Worm (Caenorhabditis elegans) whole organism, L1 larva: ENCODE measurements around the gene nas-21.

Experiments used
- C34B4.2 ChIP-seq: sonication (generic microtip); optimal IDR thresholded peaks from 2 replicates; lab custom pipeline; 2017; ENCODE audit warnings: mild to moderate bottlenecking, missing genetic modification characterization, missing compliant biosample characterization
- fkh-10 ChIP-seq: sonication (generic microtip); optimal IDR thresholded peaks from 2 replicates; lab custom pipeline; 2017; ENCODE audit warnings: missing biosample characterization, missing genetic modification reagents, missing genetic modification characterization
- nhr-76 ChIP-seq: sonication (generic microtip); optimal IDR thresholded peaks from 2 replicates; lab custom pipeline; 2017; ENCODE audit warnings: missing biosample characterization, missing genetic modification characterization
- sup-37 ChIP-seq: fragments of 200-800 bp; sonication (Bioruptor generic); optimal IDR thresholded peaks from 2 replicates; lab custom pipeline; 2018; ENCODE audit warnings: mild to moderate bottlenecking, missing genetic modification characterization, missing compliant biosample characterization
- ztf-11 ChIP-seq, 2 experiments: sonication (generic microtip); optimal IDR thresholded peaks; 2 replicates each; lab custom pipeline; 2016 to 2017; ENCODE audit warnings: missing genetic modification characterization in 2 of 2, missing biosample characterization in 1 of 2, missing compliant biosample characterization in 1 of 2

ce11 chrV:11521448-11521847 lies 49.1 kb downstream of the nas-21 start, which contains the start of gene pafo-1:
- TF ChIP-seq sup-37 (GFP tag; lab: Kevin White, UChicago) (peak; percentile 79), C34B4.2 (tag; lab: Kevin White, UChicago) (peak; percentile 5), nhr-76 (tag; lab: Kevin White, UChicago) (peak; percentile 43), ztf-11 (tag; optimal IDR thresholded peaks at IDR 0.05; lab: Kevin White, UChicago) (peak in 1 of 2 experiments; percentile 79), fkh-10 (GFP tag; lab: Kevin White, UChicago) (peak; percentile 71)
